Fruit fly (Drosophila melanogaster) whole organism, wandering third instar larva: ENCODE data around the gene egh.
"Not testable (repeated sequence)": the region's sequence is repeated elsewhere in the genome, so short reads cannot be mapped to it uniquely, and the experiment has no call there.

Experiments used
- Abd-B ChIP-seq: fragments of >200 bp; optimal IDR thresholded peaks from 2 replicates; lab custom pipeline; 2017; ENCODE audit warnings: missing biosample characterization, missing genetic modification characterization
- CG32264 ChIP-seq: fragments of 200-800 bp; sonication (Bioruptor generic); optimal IDR thresholded peaks from 2 replicates; lab custom pipeline; 2016; ENCODE audit warnings: missing biosample characterization, missing genetic modification characterization
- CG9705 ChIP-seq: fragments of 200-800 bp; sonication (Bioruptor generic); optimal IDR thresholded peaks from 2 replicates; lab custom pipeline; 2018; ENCODE audit warnings: missing biosample characterization, mild to moderate bottlenecking, missing genetic modification characterization
- Dfd ChIP-seq: fragments of >200 bp; optimal IDR thresholded peaks from 2 replicates; lab custom pipeline; 2017; ENCODE audit warnings: missing biosample characterization, missing genetic modification characterization
- Dif ChIP-seq: fragments of 200-275, 200-300 bp; sonication (Bioruptor generic); optimal IDR thresholded peaks from 2 replicates; lab custom pipeline; 2018; ENCODE audit warnings: missing biosample characterization, missing genetic modification characterization; ENCODE audit not compliant: partially characterized antibody
- GATAd ChIP-seq: sonication (Bioruptor generic); optimal IDR thresholded peaks from 2 replicates; lab custom pipeline; 2016; ENCODE audit warnings: missing biosample characterization, missing genetic modification characterization
- HLH106 ChIP-seq: fragments of 200-800 bp; optimal IDR thresholded peaks from 3 replicates; lab custom pipeline; 2019; ENCODE audit warnings: missing biosample characterization, mild to moderate bottlenecking, missing genetic modification characterization, moderate library complexity
- Hnf4 ChIP-seq: fragments of 200-800 bp; sonication (Bioruptor generic); optimal IDR thresholded peaks from 2 replicates; lab custom pipeline; 2016; ENCODE audit warnings: missing biosample characterization, mild to moderate bottlenecking, missing genetic modification characterization
- Hr78 ChIP-seq: fragments of >200 bp; optimal IDR thresholded peaks from 2 replicates; lab custom pipeline; 2017; ENCODE audit warnings: missing biosample characterization, missing genetic modification characterization
- Hr83 ChIP-seq: fragments of 200-300 bp; sonication (Bioruptor generic); optimal IDR thresholded peaks from 2 replicates; lab custom pipeline; 2016; ENCODE audit warnings: missing biosample characterization, mild to moderate bottlenecking, missing genetic modification characterization, moderate library complexity; ENCODE audit not compliant: poor library complexity, severe bottlenecking
- Jra ChIP-seq: sonication (Bioruptor generic); optimal IDR thresholded peaks from 2 replicates; lab custom pipeline; 2016; ENCODE audit warnings: missing biosample characterization, missing genetic modification characterization
- Mio ChIP-seq: sonication (Bioruptor generic); optimal IDR thresholded peaks from 2 replicates; lab custom pipeline; 2016; ENCODE audit warnings: missing biosample characterization, missing genetic modification characterization
- Myc ChIP-seq: fragments of >200 bp; optimal IDR thresholded peaks from 2 replicates; lab custom pipeline; 2017
- N ChIP-seq: fragments of >200 bp; optimal IDR thresholded peaks from 2 replicates; lab custom pipeline; 2018; ENCODE audit warnings: missing biosample characterization, missing external identifiers, missing genetic modification characterization
- OdsH ChIP-seq: fragments of 200-800 bp; sonication (Bioruptor generic); optimal IDR thresholded peaks from 2 replicates; lab custom pipeline; 2016; ENCODE audit warnings: missing biosample characterization, mild to moderate bottlenecking, missing genetic modification characterization
- Rel ChIP-seq, 2 experiments: fragments of 200-800 bp; sonication (Bioruptor generic) in 1 of 2; optimal IDR thresholded peaks; 2 replicates in 1 of 2; 3 replicates in 1 of 2; lab custom pipeline; 2016 to 2019; ENCODE audit warnings: mild to moderate bottlenecking in 2 of 2, missing biosample characterization in 2 of 2, missing genetic modification characterization in 2 of 2, moderate library complexity in 1 of 2
- Sp1 ChIP-seq: fragments of 200-800 bp; sonication (Bioruptor generic); optimal IDR thresholded peaks from 3 replicates; lab custom pipeline; 2019; ENCODE audit warnings: missing biosample characterization, mild to moderate bottlenecking, missing genetic modification characterization, moderate library complexity
- Vsx2 ChIP-seq: fragments of 200-300, 225-300 bp; sonication (Bioruptor generic); optimal IDR thresholded peaks from 2 replicates; lab custom pipeline; 2018; ENCODE audit warnings: missing biosample characterization, missing genetic modification characterization; ENCODE audit not compliant: partially characterized antibody
- br ChIP-seq: fragments of 200-800 bp; sonication (Bioruptor generic); optimal IDR thresholded peaks from 2 replicates; lab custom pipeline; 2016; ENCODE audit warnings: missing biosample characterization, missing genetic modification characterization
- brk ChIP-seq: fragments of 200-800 bp; sonication (Bioruptor generic); optimal IDR thresholded peaks from 2 replicates; lab custom pipeline; 2016; ENCODE audit warnings: missing biosample characterization, mild to moderate bottlenecking, missing genetic modification characterization
- dmrt93B ChIP-seq: fragments of 200-800 bp; sonication (Bioruptor generic); optimal IDR thresholded peaks from 2 replicates; lab custom pipeline; 2018; ENCODE audit warnings: missing biosample characterization, mild to moderate bottlenecking, missing genetic modification characterization
- dsf ChIP-seq: sonication (Bioruptor generic); optimal IDR thresholded peaks from 2 replicates; lab custom pipeline; 2016; ENCODE audit warnings: missing biosample characterization, missing genetic modification characterization, borderline replicate concordance
- ey ChIP-seq: fragments of 200-800 bp; sonication (Bioruptor generic); optimal IDR thresholded peaks from 2 replicates; lab custom pipeline; 2016; ENCODE audit warnings: missing biosample characterization, missing genetic modification characterization
- foxo ChIP-seq, 2 experiments: fragments of 200-800 bp; sonication (Bioruptor generic); optimal IDR thresholded peaks; 2 replicates in 1 of 2; 3 replicates in 1 of 2; lab custom pipeline; 2016 to 2017; ENCODE audit warnings: missing biosample characterization in 2 of 2, missing genetic modification characterization in 2 of 2
- fru ChIP-seq: fragments of 200-800 bp; sonication (Bioruptor generic); optimal IDR thresholded peaks from 3 replicates; lab custom pipeline; 2016; ENCODE audit warnings: missing biosample characterization, mild to moderate bottlenecking, missing genetic modification characterization
- h ChIP-seq: fragments of 200-800 bp; sonication (Bioruptor generic); optimal IDR thresholded peaks from 3 replicates; lab custom pipeline; 2016; ENCODE audit warnings: missing biosample characterization, mild to moderate bottlenecking, missing genetic modification characterization
- jim ChIP-seq: fragments of 175-275, 200-325 bp; sonication (Bioruptor generic); optimal IDR thresholded peaks from 2 replicates; lab custom pipeline; 2016; ENCODE audit warnings: missing biosample characterization, mild to moderate bottlenecking, missing genetic modification characterization
- psq ChIP-seq: fragments of 200-800 bp; sonication (Bioruptor generic); optimal IDR thresholded peaks from 3 replicates; lab custom pipeline; 2017; ENCODE audit warnings: missing biosample characterization, mild to moderate bottlenecking, missing genetic modification characterization, moderate library complexity
- rgr ChIP-seq: fragments of 200-800 bp; sonication (Bioruptor generic); optimal IDR thresholded peaks from 3 replicates; lab custom pipeline; 2016; ENCODE audit warnings: missing biosample characterization, mild to moderate bottlenecking, missing genetic modification characterization
- sage ChIP-seq: fragments of 200-800 bp; sonication (Bioruptor generic); optimal IDR thresholded peaks from 2 replicates; lab custom pipeline; 2016; ENCODE audit warnings: missing biosample characterization, mild to moderate bottlenecking, missing genetic modification characterization
- sv ChIP-seq: fragments of 200-800 bp; sonication (Bioruptor generic); optimal IDR thresholded peaks from 3 replicates; lab custom pipeline; 2016; ENCODE audit warnings: missing biosample characterization, missing genetic modification characterization
- tai ChIP-seq: sonication (Bioruptor generic); optimal IDR thresholded peaks from 2 replicates; lab custom pipeline; 2016; ENCODE audit warnings: missing biosample characterization, missing genetic modification characterization
- woc ChIP-seq: sonication (Bioruptor generic); optimal IDR thresholded peaks from 2 replicates; lab custom pipeline; 2016; ENCODE audit warnings: missing biosample characterization, mild to moderate bottlenecking, missing genetic modification characterization

The egh gene

DNA sequence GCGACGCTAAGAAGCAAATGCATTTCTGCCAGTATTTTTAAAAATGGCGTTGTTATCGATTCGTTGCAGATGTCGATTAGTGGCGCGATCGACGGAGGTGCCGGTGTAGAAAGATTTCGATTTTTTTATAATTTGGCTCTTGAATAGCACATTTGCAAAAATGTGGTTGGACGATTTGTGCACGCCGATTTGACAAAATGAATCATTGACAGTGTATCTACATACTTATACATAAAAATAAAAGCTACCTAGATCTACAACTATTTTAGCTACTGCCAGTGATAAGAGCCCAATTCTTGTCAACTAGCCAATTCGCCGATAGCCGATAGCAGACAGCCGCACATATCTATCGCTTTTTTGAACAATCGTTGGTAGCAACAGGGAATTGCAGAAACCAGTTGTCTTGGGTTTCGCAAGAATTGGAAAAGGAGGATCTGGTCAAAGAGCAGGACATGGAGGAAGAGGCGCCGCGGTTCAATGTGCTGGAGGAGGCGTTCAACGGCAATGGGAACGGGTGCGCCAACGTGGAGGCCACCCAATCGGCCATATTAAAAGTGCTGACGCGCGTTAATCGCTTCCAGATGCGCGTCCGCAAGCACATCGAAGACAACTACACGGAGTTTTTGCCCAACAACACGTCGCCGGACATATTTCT, 15.7 kb downstream of the egh start, which contains the start of the genes Klp3A and Zw10:
Gene Klp3A, minus strand, starts transcription at position 202 of the 655 bp plus-strand sequence.
Gene Zw10, plus strand, starts transcription at position 347 of the 655 bp plus-strand sequence.
- TF ChIP-seq CG9705 (GFP tag; lab: Kevin White, UChicago): peak; percentile 36
- TF ChIP-seq sage: no peak
- peak; percentile 31 for TF ChIP-seq rgr
- TF ChIP-seq ey (GFP tag; lab: Kevin White, UChicago): peak; percentile 31
- TF ChIP-seq Sp1: peak; percentile 46
- no peak for TF ChIP-seq Hr83
- peak; percentile 69 for TF ChIP-seq woc (GFP tag; lab: Kevin White, UChicago)
- TF ChIP-seq Myc (lab: Kevin White, UChicago): peak; percentile 77
- TF ChIP-seq CG32264: no peak
- peak; percentile 62 for TF ChIP-seq HLH106
- peak; percentile 17 for TF ChIP-seq OdsH (GFP tag; lab: Kevin White, UChicago)
- TF ChIP-seq Hr78 (GFP tag; lab: Kevin White, UChicago): no peak
- TF ChIP-seq Rel (GFP tag; optimal IDR thresholded peaks at IDR 0.05; lab: Kevin White, UChicago): no peak
- peak; percentile 28 for TF ChIP-seq Rel (tag; optimal IDR thresholded peaks at IDR 0.05; lab: Kevin White, UChicago)
- TF ChIP-seq dsf: no peak
- TF ChIP-seq h (GFP tag; lab: Kevin White, UChicago): peak; percentile 49

DNA sequence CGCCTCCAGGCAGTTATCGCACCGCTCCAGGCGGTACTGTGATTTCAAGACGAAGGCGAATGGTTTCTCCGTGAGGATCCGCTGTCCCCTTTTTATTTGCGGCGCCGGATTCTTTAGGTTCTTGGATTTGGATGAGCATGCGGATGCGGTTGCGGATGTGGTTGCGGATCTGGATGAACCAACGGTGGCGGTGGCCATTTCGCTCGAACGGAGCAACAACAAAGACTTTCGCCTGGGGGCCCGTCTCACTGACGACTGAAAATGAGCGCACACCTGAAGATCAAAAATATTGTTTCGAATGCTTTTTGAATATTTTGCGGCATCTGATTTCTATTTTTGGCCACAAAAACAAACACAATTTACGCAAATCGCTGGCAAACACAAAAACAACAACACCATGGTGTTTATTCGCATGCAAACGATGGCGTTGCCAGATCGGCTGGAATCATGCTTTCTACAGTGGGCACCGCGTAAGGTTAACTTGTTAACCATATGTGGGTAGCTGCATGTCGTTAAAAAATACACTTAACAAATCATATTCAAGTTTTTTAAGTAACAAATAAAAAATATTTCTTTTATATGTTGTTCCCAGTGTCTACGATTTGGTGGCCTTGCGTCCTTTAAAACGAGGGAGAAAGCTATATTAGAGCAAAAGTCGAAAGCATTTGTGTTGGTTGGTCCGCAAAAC, 20.3 kb downstream of the egh start, which contains the start of gene Smyd3:
Gene Smyd3, minus strand, starts transcription at position 407 of the 688 bp plus-strand sequence.
- TF ChIP-seq tai (GFP tag; lab: Kevin White, UChicago): no peak
- TF ChIP-seq jim (GFP tag; lab: Kevin White, UChicago): no peak
- TF ChIP-seq brk (GFP tag; lab: Kevin White, UChicago): no peak
- peak; percentile 68 for TF ChIP-seq psq (GFP tag; lab: Kevin White, UChicago)
- TF ChIP-seq CG32264: no peak
- peak; percentile 82 for TF ChIP-seq fru
- TF ChIP-seq ey (GFP tag; lab: Kevin White, UChicago): peak; percentile 86
- TF ChIP-seq foxo (GFP tag; optimal IDR thresholded peaks at IDR 0.05; lab: Kevin White, UChicago): peak; percentile 65 to 91
- peak; percentile 88 for TF ChIP-seq woc (GFP tag; lab: Kevin White, UChicago)
- peak; percentile 73 for TF ChIP-seq HLH106
- TF ChIP-seq br: peak; percentile 85
- peak; percentile 36 for TF ChIP-seq CG9705 (GFP tag; lab: Kevin White, UChicago)
- TF ChIP-seq h (GFP tag; lab: Kevin White, UChicago): peak; percentile 89
- TF ChIP-seq dsf: no peak
- TF ChIP-seq Jra (GFP tag; lab: Kevin White, UChicago): no peak
- no peak for TF ChIP-seq Vsx2 (GFP tag; lab: Kevin White, UChicago)
- no peak for TF ChIP-seq Rel (GFP tag; optimal IDR thresholded peaks at IDR 0.05; lab: Kevin White, UChicago)
- TF ChIP-seq Rel (tag; optimal IDR thresholded peaks at IDR 0.05; lab: Kevin White, UChicago): peak; percentile 37
- TF ChIP-seq OdsH (GFP tag; lab: Kevin White, UChicago): peak; percentile 86
- no peak for TF ChIP-seq Dfd (GFP tag; lab: Kevin White, UChicago)
- TF ChIP-seq Mio (GFP tag; lab: Kevin White, UChicago): peak; percentile 9
- no peak for TF ChIP-seq Dif (GFP tag; lab: Kevin White, UChicago)
- TF ChIP-seq dmrt93B (GFP tag; lab: Kevin White, UChicago): no peak
- TF ChIP-seq N: no peak
- no peak for TF ChIP-seq Abd-B (GFP tag; lab: Kevin White, UChicago)
- no peak for TF ChIP-seq Hr78 (GFP tag; lab: Kevin White, UChicago)
- TF ChIP-seq rgr: peak; percentile 88
- TF ChIP-seq Hnf4: no peak
- peak; percentile 81 for TF ChIP-seq Hr83
- peak; percentile 68 for TF ChIP-seq Sp1
- peak; percentile 76 for TF ChIP-seq sv (GFP tag; lab: Kevin White, UChicago)
- TF ChIP-seq GATAd (GFP tag; lab: Kevin White, UChicago): peak; percentile 61

DNA sequence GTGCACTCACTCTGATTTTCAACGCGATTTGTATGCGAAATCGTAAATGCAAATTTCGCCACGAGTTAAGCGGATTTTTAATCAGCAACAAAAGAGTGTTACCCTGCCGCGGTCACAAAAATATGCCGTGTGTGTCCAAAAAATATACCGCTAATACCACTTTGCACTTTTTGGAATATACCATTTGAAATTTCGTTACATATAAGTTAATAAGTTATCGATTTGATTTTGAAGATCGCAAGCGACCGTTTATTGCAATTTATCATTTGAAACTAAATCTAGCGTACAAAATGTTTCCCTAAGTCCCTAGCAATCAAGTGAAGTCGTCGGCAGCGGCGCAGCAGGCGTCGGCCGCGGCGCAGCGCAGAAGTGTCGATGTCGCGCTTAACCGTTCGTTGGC, 21.9 kb downstream of the egh start, which contains the start of gene eIF3g1:
Gene eIF3g1, minus strand, starts transcription at position 101 of the 400 bp plus-strand sequence.
- not testable (repeated sequence) for TF ChIP-seq Hr78 (GFP tag; lab: Kevin White, UChicago); Dfd (GFP tag; lab: Kevin White, UChicago); rgr
